Fruit fly (Drosophila melanogaster): ENCODE data around the gene CG17568.

Gene CG17568

DNA sequence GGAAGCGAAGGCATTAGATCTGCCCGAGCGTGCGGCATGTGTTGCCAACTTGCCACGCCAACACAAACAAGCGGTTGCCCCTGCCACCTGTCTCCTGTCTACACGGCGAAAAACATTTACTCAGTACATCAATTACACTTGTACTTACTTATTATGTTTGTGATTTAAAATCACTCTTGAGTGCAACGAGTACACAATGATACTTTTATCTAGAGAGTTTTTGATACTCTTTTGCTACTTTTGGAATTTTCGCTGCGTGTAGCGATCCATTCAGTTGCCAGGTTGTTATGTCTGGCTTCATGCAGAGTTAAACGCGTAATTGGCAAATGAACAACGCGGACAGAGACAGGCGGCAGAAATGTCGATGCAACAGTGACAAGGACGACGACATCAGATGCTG lies 12.2 kb upstream of the CG17568 start (continued):
- TF ChIP-seq psq (GFP tag; optimal IDR thresholded peaks at IDR 0.05) (no peak), Eip74EF (GFP tag; optimal IDR thresholded peaks at IDR 0.05) (no peak), CG2875 (GFP tag; optimal IDR thresholded peaks at IDR 0.05) (no peak), HmgZ (tag; optimal IDR thresholded peaks at IDR 0.05) (no peak), CG2120 (GFP tag; optimal IDR thresholded peaks at IDR 0.05) (no peak), ci (GFP tag; IDR thresholded peaks at IDR 0.05) (peak; percentile 60; the same call in 1 of the 3 replicates), CG11085 (GFP tag; IDR thresholded peaks at IDR 0.05) (no peak), dm (GFP tag; optimal IDR thresholded peaks at IDR 0.05) (no peak), HLH4C (GFP tag; IDR thresholded peaks at IDR 0.05; ENCODE audit: partially characterized antibody) (no peak), wek (GFP tag; optimal IDR thresholded peaks at IDR 0.05) (no peak), Hr78 (GFP tag; optimal IDR thresholded peaks at IDR 0.05) (no peak), en (GFP tag; optimal IDR thresholded peaks at IDR 0.05) (no peak), unpg (GFP tag; optimal IDR thresholded peaks at IDR 0.05) (peak; percentile 5), Atf3 (GFP tag; optimal IDR thresholded peaks at IDR 0.05) (no peak), CG31224 (GFP tag; IDR thresholded peaks at IDR 0.05) (no peak), odd (GFP tag; optimal IDR thresholded peaks at IDR 0.05) (no peak), bsh (GFP tag; optimal IDR thresholded peaks at IDR 0.05) (peak in 1 of 2 experiments; percentile 35), Hr39 (optimal IDR thresholded peaks at IDR 0.05) (no peak), Gug (GFP tag; IDR thresholded peaks at IDR 0.05) (no peak), CG12104 (GFP tag; optimal IDR thresholded peaks at IDR 0.05) (no peak), CG12155 (GFP tag; optimal IDR thresholded peaks at IDR 0.05) (no peak), CG11093 (GFP tag; IDR thresholded peaks at IDR 0.05) (no peak), CG9609 (GFP tag; optimal IDR thresholded peaks at IDR 0.05) (no peak), Abd-B (GFP tag; optimal IDR thresholded peaks at IDR 0.05) (no peak), fd96Cb (tag; optimal IDR thresholded peaks at IDR 0.05) (peak; percentile 18), CG8765 (GFP tag; IDR thresholded peaks at IDR 0.05) (no peak), Stat92E (GFP tag; optimal IDR thresholded peaks at IDR 0.05) (no peak), corto (GFP tag; optimal IDR thresholded peaks at IDR 0.05) (no peak), knrl (GFP tag; IDR thresholded peaks at IDR 0.05; ENCODE audit: partially characterized antibody) (no peak), ac (GFP tag; optimal IDR thresholded peaks at IDR 0.05) (no peak), org-1 (GFP tag; optimal IDR thresholded peaks at IDR 0.05) (no peak), Ets97D (GFP tag; optimal IDR thresholded peaks at IDR 0.05) (no peak), CG6791 (GFP tag; IDR thresholded peaks at IDR 0.05; ENCODE audit: partially characterized antibody) (no peak)

DNA sequence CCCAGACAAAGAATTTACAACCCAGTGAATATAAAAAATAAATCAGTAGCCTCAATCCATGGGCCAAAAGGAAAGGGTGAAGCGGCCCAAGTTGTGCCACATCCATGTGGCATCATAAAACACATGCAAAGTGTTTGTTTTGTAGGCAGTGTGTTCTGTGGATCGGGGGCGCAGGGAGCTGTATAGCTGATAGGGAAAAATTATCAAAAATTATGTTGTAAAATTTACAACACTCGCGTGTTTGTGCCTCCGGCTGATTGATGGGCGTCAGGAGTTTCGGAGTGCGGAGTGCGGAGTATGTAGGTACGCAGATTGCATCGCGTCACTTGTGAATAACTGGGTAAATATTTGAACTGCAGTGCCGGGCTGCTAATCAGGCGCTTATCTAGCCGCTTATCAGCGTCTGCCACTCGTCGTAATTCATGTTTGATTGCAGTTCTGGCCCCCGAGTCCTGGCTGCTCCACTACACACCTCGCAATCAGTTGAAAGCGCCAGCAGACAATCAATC lies 10.3 kb upstream of the CG17568 start:
- TF ChIP-seq shn (GFP tag; optimal IDR thresholded peaks at IDR 0.05) (no peak), Hmr (GFP tag; optimal IDR thresholded peaks at IDR 0.05) (no peak), CG31224 (GFP tag; IDR thresholded peaks at IDR 0.05) (no peak), CG2678 (tag; optimal IDR thresholded peaks at IDR 0.05) (peak; percentile 73), CG1647 (GFP tag; optimal IDR thresholded peaks at IDR 0.05) (no peak), mirr (GFP tag; optimal IDR thresholded peaks at IDR 0.05) (peak; percentile 17), cas (GFP tag; IDR thresholded peaks at IDR 0.05) (no peak), Tbp (GFP tag; optimal IDR thresholded peaks at IDR 0.05) (no peak), gcm2 (GFP tag; optimal IDR thresholded peaks at IDR 0.05) (no peak), cg (GFP tag; optimal IDR thresholded peaks at IDR 0.05) (no peak), Fer1 (GFP tag; optimal IDR thresholded peaks at IDR 0.05) (no peak), Oaz (GFP tag; IDR thresholded peaks at IDR 0.05) (no peak), CG12155 (GFP tag; optimal IDR thresholded peaks at IDR 0.05) (no peak), nerfin-1 (tag; optimal IDR thresholded peaks at IDR 0.05) (peak; percentile 64), CG18262 (tag; optimal IDR thresholded peaks at IDR 0.05) (peak; percentile 61), CG32532 (GFP tag; IDR thresholded peaks at IDR 0.05) (no peak), Hmx (GFP tag; optimal IDR thresholded peaks at IDR 0.05) (no peak), zfh2 (GFP tag; optimal IDR thresholded peaks at IDR 0.05) (no peak), lbe (GFP tag; optimal IDR thresholded peaks at IDR 0.05) (no peak), CG2712 (tag; optimal IDR thresholded peaks at IDR 0.05) (peak; percentile 62), Ada2b (GFP tag; IDR thresholded peaks at IDR 0.05) (no peak)
